Worm (Caenorhabditis elegans): ENCODE measurements around the gene srh-104.

Gene srh-104

DNA sequence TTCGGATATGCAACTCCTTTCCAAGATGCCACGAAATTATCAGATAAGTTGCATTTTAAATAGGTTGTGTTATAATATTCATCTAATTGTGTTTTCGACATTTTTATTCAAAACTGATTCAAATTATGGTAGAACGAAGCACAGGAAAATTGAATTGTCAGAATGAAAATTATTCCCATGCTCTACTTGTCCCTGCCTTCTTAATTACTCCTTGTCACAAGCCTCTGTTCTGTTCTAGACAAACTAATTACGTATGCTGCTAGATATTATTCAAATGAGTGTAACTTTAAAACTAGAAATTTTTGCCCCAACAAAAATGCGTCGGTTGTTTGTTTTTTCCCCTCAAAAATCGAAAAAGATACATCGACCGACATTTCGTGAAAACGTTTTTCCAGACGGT, at the start of gene srh-104:
Gene srh-104 (minus strand): TSS at position 101 of the 400 bp plus-strand sequence.
- TF ChIP-seq dao-5 (tag; optimal IDR thresholded peaks at IDR 0.05) = no peak
- no peak for TF ChIP-seq him-1 (tag; optimal IDR thresholded peaks at IDR 0.05)
- no peak for TF ChIP-seq W03F9.2 (tag; optimal IDR thresholded peaks at IDR 0.05)

DNA sequence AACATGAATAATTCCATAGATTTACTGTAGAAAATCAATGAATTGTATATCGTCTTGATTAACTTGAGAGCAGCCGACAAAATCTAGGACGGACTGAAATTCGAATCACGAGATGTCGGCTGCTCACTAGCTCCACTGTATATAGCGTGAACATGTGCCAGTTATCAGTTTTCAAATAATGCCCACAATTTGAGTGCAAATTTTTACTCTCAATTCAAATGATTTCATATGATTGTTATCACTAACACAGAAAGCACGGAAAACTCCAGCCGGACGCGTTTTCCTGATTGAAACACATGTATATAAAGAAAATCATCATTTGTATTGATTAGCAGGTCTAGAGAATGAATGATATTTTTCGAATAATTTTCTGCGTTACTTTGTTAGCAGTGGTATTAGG, 48.4 kb upstream of the srh-104 start, which contains the start of gene oac-5:
Gene oac-5 (plus strand): TSS at position 301 of the 400 bp plus-strand sequence.
- no peak for TF ChIP-seq W03F9.2 (tag; optimal IDR thresholded peaks at IDR 0.05)
- TF ChIP-seq him-1 (tag; optimal IDR thresholded peaks at IDR 0.05) = no peak
- no peak for TF ChIP-seq dao-5 (tag; optimal IDR thresholded peaks at IDR 0.05)

DNA sequence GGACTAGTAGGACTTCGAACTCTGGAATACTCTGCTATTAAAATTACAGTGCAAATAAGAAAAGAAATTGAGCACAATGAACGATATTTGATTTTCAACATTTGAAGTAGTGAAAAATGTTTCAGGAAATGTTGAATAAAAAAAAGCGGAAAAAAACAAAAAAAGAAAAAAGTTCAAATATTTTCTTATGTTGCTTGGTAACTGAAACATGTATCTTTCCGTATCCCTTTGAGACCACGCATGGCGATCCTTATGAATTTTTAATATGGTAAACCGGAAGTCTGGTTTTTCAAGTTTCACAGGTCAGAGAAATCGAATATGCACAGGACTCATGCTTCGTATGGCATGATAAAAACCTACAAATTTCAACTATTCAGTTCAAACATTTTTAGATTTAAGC, 43.6 kb upstream of the srh-104 start, which contains the start of gene F28G4.3:
Gene F28G4.3 (minus strand): TSS at position 101 of the 400 bp plus-strand sequence.
- TF ChIP-seq him-1 (tag; optimal IDR thresholded peaks at IDR 0.05) = no peak

DNA sequence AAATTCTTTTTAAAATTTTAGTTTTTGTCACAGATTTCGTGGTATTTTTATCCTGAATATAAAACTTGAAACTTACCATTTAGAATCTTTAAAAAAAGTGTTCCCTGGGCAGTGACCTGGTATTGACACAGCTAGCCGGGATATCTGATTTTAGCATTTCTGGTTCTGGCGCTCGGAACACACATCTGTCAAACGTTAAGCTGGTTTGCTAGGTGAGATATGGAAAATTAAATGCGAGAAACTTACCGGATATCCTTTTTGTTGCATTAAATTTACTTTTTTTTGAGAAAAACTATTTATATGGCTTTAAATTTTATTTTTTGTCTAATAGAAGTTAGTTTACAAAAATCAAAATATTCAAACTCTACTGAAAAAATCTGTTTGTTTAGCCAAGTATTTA, 41.8 kb upstream of the srh-104 start, which contains the start of gene F28G4.4:
Gene F28G4.4 (minus strand): TSS at position 101 of the 400 bp plus-strand sequence.
- TF ChIP-seq dao-5 (tag; optimal IDR thresholded peaks at IDR 0.05) = no peak
- no peak for TF ChIP-seq W03F9.2 (tag; optimal IDR thresholded peaks at IDR 0.05)
- no peak for TF ChIP-seq him-1 (tag; optimal IDR thresholded peaks at IDR 0.05)

DNA sequence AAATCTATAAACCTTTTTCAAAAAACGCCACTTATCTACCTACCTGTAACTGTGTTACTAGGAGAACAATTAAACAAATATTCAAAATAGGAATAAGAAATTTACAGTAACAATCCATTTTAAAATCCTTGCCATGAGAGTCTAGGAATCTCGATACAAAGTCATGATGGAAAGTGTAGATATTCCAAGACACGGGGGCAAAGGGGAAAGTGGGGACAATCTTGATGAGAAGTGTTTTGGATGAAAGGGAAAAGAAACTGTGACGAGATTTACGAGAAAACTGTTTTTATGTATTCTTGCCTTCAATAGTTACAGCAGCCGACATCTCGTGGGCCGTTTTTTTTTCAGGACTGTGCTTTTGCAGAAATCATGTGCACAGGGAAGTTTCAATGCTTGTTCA, 38.2 kb upstream of the srh-104 start, which contains the start of gene F28G4.2:
Gene F28G4.2 (minus strand): TSS at position 175 of the 400 bp plus-strand sequence.
- TF ChIP-seq W03F9.2 (tag; optimal IDR thresholded peaks at IDR 0.05) = no peak
- TF ChIP-seq dao-5 (tag; optimal IDR thresholded peaks at IDR 0.05) = no peak
- TF ChIP-seq him-1 (tag; optimal IDR thresholded peaks at IDR 0.05) = no peak

DNA sequence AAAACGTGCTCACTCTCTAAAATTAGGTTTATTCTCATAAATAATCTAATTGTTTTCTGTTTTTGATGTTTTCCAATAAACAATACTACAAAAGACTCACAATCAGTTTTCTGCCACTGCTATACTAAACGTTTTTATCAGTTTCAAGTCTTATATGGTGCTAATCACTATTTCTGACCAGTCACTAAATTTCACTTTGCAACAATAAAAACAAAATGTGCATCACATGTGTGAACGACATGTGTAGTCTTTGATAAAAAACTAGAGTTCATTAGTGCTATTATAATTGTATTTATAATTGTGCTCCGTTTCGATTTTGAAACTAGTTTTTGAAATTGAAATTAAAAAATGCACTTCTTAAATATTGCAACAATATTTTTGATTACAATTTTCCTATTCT, 33.9 kb upstream of the srh-104 start, which contains the start of gene cyp-37B1:
Gene cyp-37B1 (plus strand): TSS at position 199 of the 400 bp plus-strand sequence.
- no peak for TF ChIP-seq W03F9.2 (tag; optimal IDR thresholded peaks at IDR 0.05)
- TF ChIP-seq dao-5 (tag; optimal IDR thresholded peaks at IDR 0.05) = no peak
- no peak for TF ChIP-seq him-1 (tag; optimal IDR thresholded peaks at IDR 0.05)

DNA sequence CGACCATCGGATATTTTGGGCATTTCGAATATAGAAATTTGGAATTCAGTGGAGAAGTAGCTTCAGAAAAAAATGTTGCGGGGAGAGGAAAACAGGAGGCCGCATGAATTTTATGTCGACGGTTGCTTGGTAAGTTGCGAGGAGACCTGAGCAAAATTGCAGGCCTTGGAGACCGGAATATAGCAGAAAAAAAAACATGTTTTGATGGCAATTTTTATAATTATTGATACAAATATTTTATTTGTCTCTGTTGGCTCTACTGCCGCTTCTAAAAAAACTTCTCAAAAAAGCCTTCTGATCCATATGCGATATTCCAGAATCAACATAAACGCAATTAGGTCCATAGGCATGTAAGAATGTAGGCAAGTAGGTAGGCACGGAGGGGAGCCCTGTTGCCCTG, 31.4 kb upstream of the srh-104 start, which contains the start of gene pacl-1:
Gene pacl-1 (minus strand): TSS at position 101 of the 400 bp plus-strand sequence.
- TF ChIP-seq W03F9.2 (tag; optimal IDR thresholded peaks at IDR 0.05) = no peak
- no peak for TF ChIP-seq him-1 (tag; optimal IDR thresholded peaks at IDR 0.05)
- no peak for TF ChIP-seq dao-5 (tag; optimal IDR thresholded peaks at IDR 0.05)

DNA sequence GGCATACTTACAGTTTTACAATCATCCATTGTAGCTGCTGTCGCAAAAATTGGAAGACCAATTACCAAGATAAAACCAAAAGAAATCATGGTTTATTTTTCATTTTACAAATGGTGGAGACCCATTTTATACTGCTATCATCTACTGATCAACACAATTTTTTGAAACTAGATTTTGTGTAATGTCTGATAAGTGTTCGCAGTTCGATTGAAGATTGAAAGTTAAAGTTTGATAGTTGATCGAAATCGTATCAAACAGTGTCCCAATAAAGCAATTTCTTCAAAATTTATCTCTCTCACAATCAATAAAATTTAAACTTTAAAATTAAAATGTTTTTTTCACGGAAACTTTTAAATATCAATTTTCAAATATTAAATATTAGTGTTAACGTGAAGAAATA, 27.1 kb upstream of the srh-104 start, which contains the start of gene T13F3.6:
Gene T13F3.6 (minus strand): TSS at position 101 of the 400 bp plus-strand sequence.
- no peak for TF ChIP-seq dao-5 (tag; optimal IDR thresholded peaks at IDR 0.05)
- no peak for TF ChIP-seq W03F9.2 (tag; optimal IDR thresholded peaks at IDR 0.05)
- no peak for TF ChIP-seq him-1 (tag; optimal IDR thresholded peaks at IDR 0.05)

DNA sequence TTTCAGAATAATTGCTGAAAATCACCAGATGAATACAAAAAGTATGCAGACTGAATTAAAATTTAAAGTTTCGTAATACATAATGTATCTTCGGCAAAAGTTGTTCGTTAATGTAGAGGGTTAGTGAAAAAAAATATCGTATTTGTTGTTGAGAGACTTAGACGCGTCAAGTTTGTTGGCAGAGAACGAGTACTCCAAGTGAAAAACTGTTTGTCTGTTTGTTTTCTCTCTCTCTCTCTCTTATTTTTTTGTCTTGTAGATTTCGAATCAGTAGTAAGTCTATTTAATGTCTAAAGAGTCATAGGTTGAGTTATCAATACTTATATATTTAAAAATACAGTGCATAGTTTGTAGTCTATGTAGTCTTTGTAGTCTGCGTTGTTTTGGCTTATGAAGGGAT, 25.6 kb upstream of the srh-104 start, which contains the start of the genes fbxa-2 and T13F3.8:
Gene fbxa-2 (minus strand): TSS at position 101 of the 400 bp plus-strand sequence.
Gene T13F3.8 (plus strand): TSS at position 245 of the 400 bp plus-strand sequence.
- TF ChIP-seq him-1 (tag; optimal IDR thresholded peaks at IDR 0.05) (no peak), W03F9.2 (tag; optimal IDR thresholded peaks at IDR 0.05) (no peak), dao-5 (tag; optimal IDR thresholded peaks at IDR 0.05) (no peak)

DNA sequence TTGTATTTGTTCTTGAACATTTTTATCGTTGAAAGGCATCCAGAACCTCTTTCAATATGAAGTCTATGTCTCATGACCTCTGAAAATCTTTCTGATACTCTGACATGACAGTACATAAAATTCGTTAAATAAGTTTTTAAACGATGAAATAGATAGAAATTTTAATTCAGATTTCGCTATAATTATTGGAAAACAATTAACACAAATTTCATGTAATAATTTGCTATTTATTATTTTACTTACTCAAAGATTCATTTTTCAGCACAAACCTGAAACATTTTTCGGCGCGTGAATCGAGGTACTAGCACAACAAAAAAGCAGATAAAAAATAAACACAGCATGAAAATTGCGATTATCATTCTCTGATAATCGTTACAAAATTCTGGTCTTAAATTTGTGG, 22.5 kb upstream of the srh-104 start, which contains the start of gene T13F3.4:
Gene T13F3.4 (minus strand): TSS at position 101 of the 400 bp plus-strand sequence.
- TF ChIP-seq him-1 (tag; optimal IDR thresholded peaks at IDR 0.05) = no peak
- TF ChIP-seq W03F9.2 (tag; optimal IDR thresholded peaks at IDR 0.05) = no peak
- no peak for TF ChIP-seq dao-5 (tag; optimal IDR thresholded peaks at IDR 0.05)

DNA sequence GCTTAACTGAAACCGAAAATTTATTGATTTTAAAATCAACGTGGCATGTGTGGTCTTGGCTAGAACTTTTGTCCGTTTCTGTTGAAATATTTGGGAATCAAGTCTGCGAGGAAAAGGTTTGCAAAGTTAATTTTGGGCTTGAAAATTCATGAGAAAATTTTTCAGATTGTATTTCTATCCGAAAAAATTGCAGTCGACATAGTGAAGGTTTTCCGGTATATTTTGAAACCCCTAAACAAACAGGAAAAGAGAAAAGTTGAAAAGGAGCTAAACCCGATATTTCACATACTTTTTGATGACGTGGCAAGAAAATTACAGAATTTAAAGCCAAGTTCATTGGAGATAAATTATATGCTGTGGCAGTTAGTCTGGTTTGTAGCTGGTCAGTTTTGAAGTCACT, 15.7 kb upstream of the srh-104 start, which contains the start of gene nhr-127:
Gene nhr-127 (plus strand): TSS at position 301 of the 400 bp plus-strand sequence.
- TF ChIP-seq W03F9.2 (tag; optimal IDR thresholded peaks at IDR 0.05) (no peak), dao-5 (tag; optimal IDR thresholded peaks at IDR 0.05) (no peak), him-1 (tag; optimal IDR thresholded peaks at IDR 0.05) (no peak)

DNA sequence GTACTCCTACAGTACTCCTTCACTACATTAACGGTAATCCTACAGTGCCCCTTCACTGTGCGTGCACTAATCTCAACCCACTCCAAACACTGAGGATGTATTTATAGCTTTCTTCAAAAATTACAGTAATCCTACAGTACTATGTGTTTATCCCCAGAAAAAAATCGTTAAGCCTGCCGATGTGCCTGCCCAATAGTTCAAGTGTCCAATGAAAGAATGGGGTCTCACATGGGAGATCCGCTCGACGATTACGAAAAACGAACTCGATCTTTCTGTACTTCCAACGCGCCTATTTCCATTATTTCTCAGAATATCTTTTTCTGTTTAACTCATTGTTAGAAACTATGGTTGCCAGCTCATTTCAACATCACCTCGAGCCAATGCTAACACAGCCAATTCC, 14.2 kb upstream of the srh-104 start, which contains the start of gene nhr-218:
Gene nhr-218 (plus strand): TSS at position 301 of the 400 bp plus-strand sequence.
- TF ChIP-seq him-1 (tag; optimal IDR thresholded peaks at IDR 0.05) = no peak
- TF ChIP-seq W03F9.2 (tag; optimal IDR thresholded peaks at IDR 0.05) = no peak
- TF ChIP-seq dao-5 (tag; optimal IDR thresholded peaks at IDR 0.05) = no peak

DNA sequence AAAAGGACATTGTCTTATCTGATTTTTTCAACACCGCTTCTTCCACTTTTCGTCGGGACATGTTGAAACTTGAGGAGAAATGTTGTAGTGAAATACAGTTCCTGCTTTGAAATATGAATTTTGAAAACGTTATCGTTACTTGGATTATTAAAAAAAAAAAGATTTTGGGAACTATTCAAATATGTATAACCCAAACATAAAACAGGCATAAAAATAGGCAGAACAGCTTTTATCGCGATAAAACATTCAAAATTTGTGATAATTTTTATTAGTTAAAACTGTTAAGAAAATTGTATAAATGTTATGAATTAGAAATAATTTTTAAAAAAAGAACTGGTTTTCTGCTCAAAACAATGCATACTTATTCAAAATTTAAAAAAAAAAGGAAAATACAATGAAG, 12.4 kb upstream of the srh-104 start, which contains the start of gene bgnt-1.3:
Gene bgnt-1.3 (minus strand): TSS at position 101 of the 400 bp plus-strand sequence.
- TF ChIP-seq W03F9.2 (tag; optimal IDR thresholded peaks at IDR 0.05) (no peak), dao-5 (tag; optimal IDR thresholded peaks at IDR 0.05) (no peak), him-1 (tag; optimal IDR thresholded peaks at IDR 0.05) (no peak)

DNA sequence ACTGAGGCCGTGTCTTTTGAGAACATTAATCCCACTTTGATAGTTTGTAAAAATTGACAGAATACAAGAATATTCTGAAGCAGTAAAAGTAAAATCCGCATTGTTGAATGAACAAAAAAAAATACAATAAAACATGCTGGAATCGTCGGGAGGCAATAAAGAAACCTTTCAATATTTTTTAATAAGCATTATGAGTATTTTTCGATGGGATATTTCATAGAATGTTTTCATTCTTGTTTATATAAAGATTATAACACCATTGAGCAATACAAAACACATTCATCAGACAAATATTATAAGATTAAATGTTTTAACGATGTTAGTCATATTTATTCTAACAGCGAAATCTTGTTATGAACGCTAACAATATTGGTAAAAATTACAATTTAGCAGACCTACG, 9.7 kb upstream of the srh-104 start, which contains the start of gene gcy-20:
Gene gcy-20 (minus strand): TSS at position 101 of the 400 bp plus-strand sequence.
- TF ChIP-seq W03F9.2 (tag; optimal IDR thresholded peaks at IDR 0.05) = no peak
- TF ChIP-seq dao-5 (tag; optimal IDR thresholded peaks at IDR 0.05) = no peak

Data from whole organism, L4/young adult.